Worm (Caenorhabditis elegans) whole organism, late embryonic: Measurements from ENCODE around the gene R144.3.

ENCODE experiments used
- K09A11.1 ChIP-seq: sonication (generic microtip); optimal IDR thresholded peaks from 2 replicates; lab custom pipeline; 2017; ENCODE audit warnings: antibody characterized with exemption, mild to moderate bottlenecking, missing genetic modification characterization, missing compliant biosample characterization; ENCODE audit not compliant: insufficient read depth
- T23F11.4 ChIP-seq: fragments of 200-800 bp; sonication (Bioruptor generic); optimal IDR thresholded peaks from 2 replicates; lab custom pipeline; 2018; ENCODE audit warnings: mild to moderate bottlenecking, missing genetic modification characterization, missing compliant biosample characterization
- Y22D7AL.16 ChIP-seq: sonication (generic microtip); optimal IDR thresholded peaks from 2 replicates; lab custom pipeline; 2016; ENCODE audit warnings: missing genetic modification characterization, missing compliant biosample characterization
- ahr-1 ChIP-seq: sonication (generic microtip); optimal IDR thresholded peaks from 2 replicates; lab custom pipeline; 2016; ENCODE audit warnings: missing genetic modification characterization, missing compliant biosample characterization
- ama-1 ChIP-seq: fragments of 150-350 bp; optimal IDR thresholded peaks from 2 replicates; lab custom pipeline; 2014
- ceh-14 ChIP-seq: sonication (generic microtip); optimal IDR thresholded peaks from 2 replicates; lab custom pipeline; 2016; ENCODE audit warnings: missing genotype, missing genetic modification characterization, missing compliant biosample characterization
- ceh-2 ChIP-seq: sonication (generic microtip); optimal IDR thresholded peaks from 2 replicates; lab custom pipeline; 2016; ENCODE audit warnings: missing genotype, missing genetic modification characterization, missing compliant biosample characterization
- ceh-22 ChIP-seq: sonication (generic microtip); optimal IDR thresholded peaks from 2 replicates; lab custom pipeline; 2017; ENCODE audit warnings: missing biosample characterization, missing genetic modification characterization
- ceh-24 ChIP-seq: sonication (generic microtip); optimal IDR thresholded peaks from 2 replicates; lab custom pipeline; 2016; ENCODE audit warnings: mild to moderate bottlenecking, missing genetic modification characterization, missing compliant biosample characterization
- ceh-30 ChIP-seq: fragments of 150-350 bp; optimal IDR thresholded peaks from 2 replicates; lab custom pipeline; 2014; ENCODE audit warnings: missing biosample characterization, missing genetic modification characterization
- ceh-31 ChIP-seq: sonication (generic microtip); optimal IDR thresholded peaks from 2 replicates; lab custom pipeline; 2016; ENCODE audit warnings: missing genetic modification characterization, missing compliant biosample characterization
- ceh-34 ChIP-seq: sonication (generic microtip); optimal IDR thresholded peaks from 2 replicates; lab custom pipeline; 2016; ENCODE audit warnings: mild to moderate bottlenecking, missing genetic modification characterization, missing compliant biosample characterization
- ceh-45 ChIP-seq: fragments of 200-800 bp; sonication (Bioruptor generic); IDR thresholded peaks from 2 replicates; pipeline ENCODE4 v1.3.6; 2022; ENCODE audit warnings: missing genetic modification reagents, missing genetic modification characterization, missing compliant biosample characterization
- ceh-6 ChIP-seq: fragments of 200-800 bp; sonication (Bioruptor generic); optimal IDR thresholded peaks from 2 replicates; lab custom pipeline; 2018; ENCODE audit warnings: mild to moderate bottlenecking, missing genetic modification characterization, missing compliant biosample characterization
- ceh-9 ChIP-seq: sonication (generic microtip); optimal IDR thresholded peaks from 2 replicates; lab custom pipeline; 2016; ENCODE audit warnings: mild to moderate bottlenecking, missing genetic modification characterization, inconsistent platforms, missing compliant biosample characterization
- dmd-4 ChIP-seq: sonication (generic microtip); optimal IDR thresholded peaks from 2 replicates; lab custom pipeline; 2016; ENCODE audit warnings: borderline replicate concordance, missing genetic modification characterization, missing compliant biosample characterization
- elt-2 ChIP-seq: sonication (generic microtip); optimal IDR thresholded peaks from 2 replicates; lab custom pipeline; 2016; ENCODE audit warnings: missing genetic modification reagents, missing genetic modification characterization, missing compliant biosample characterization
- ets-4 ChIP-seq: sonication (generic microtip); optimal IDR thresholded peaks from 2 replicates; lab custom pipeline; 2016; ENCODE audit warnings: missing genetic modification characterization, missing compliant biosample characterization
- fkh-10 ChIP-seq: fragments of 150-350 bp; optimal IDR thresholded peaks from 2 replicates; lab custom pipeline; 2014; ENCODE audit warnings: missing biosample characterization, missing genetic modification reagents, missing genetic modification characterization
- gmeb-2 ChIP-seq: sonication (generic microtip); optimal IDR thresholded peaks from 2 replicates; lab custom pipeline; 2016; ENCODE audit warnings: missing genetic modification characterization, inconsistent platforms, missing compliant biosample characterization
- hlh-30 ChIP-seq: sonication (generic microtip); optimal IDR thresholded peaks from 2 replicates; lab custom pipeline; 2017; ENCODE audit warnings: antibody characterized with exemption, missing genetic modification characterization, missing compliant biosample characterization; ENCODE audit not compliant: insufficient read depth
- hlh-6 ChIP-seq: sonication (generic microtip); optimal IDR thresholded peaks from 2 replicates; lab custom pipeline; 2016; ENCODE audit warnings: missing genotype, missing genetic modification characterization, missing compliant biosample characterization
- hlh-8 ChIP-seq: sonication (generic microtip); optimal IDR thresholded peaks from 2 replicates; lab custom pipeline; 2016; ENCODE audit warnings: missing genotype, missing genetic modification characterization, missing compliant biosample characterization
- lin-11 ChIP-seq: fragments of 200-800 bp; sonication (Bioruptor generic); optimal IDR thresholded peaks from 2 replicates; lab custom pipeline; 2018; ENCODE audit warnings: mild to moderate bottlenecking, missing genetic modification characterization, missing compliant biosample characterization
- madf-2 ChIP-seq: sonication (generic microtip); optimal IDR thresholded peaks from 2 replicates; lab custom pipeline; 2017; ENCODE audit warnings: missing genetic modification characterization, missing compliant biosample characterization
- mec-3 ChIP-seq: sonication (generic microtip); optimal IDR thresholded peaks from 2 replicates; lab custom pipeline; 2016; ENCODE audit warnings: borderline replicate concordance, missing genetic modification characterization, missing compliant biosample characterization
- nhr-11 ChIP-seq: fragments of 150-350 bp; optimal IDR thresholded peaks from 2 replicates; lab custom pipeline; 2014; ENCODE audit warnings: missing biosample characterization, missing genetic modification characterization
- odd-2 ChIP-seq: sonication (generic microtip); optimal IDR thresholded peaks from 2 replicates; lab custom pipeline; 2017; ENCODE audit warnings: antibody characterized with exemption, mild to moderate bottlenecking, missing genetic modification characterization, missing compliant biosample characterization
- pag-3 ChIP-seq: sonication (generic microtip); optimal IDR thresholded peaks from 2 replicates; lab custom pipeline; 2016; ENCODE audit warnings: missing compliant biosample characterization, missing genetic modification characterization, borderline replicate concordance
- pat-9 ChIP-seq: fragments of 200-800 bp; sonication (Bioruptor generic); optimal IDR thresholded peaks from 2 replicates; lab custom pipeline; 2018; ENCODE audit warnings: mild to moderate bottlenecking, missing genetic modification characterization, moderate library complexity, missing compliant biosample characterization
- pax-1 ChIP-seq: fragments of 150-350 bp; optimal IDR thresholded peaks from 2 replicates; lab custom pipeline; 2014; ENCODE audit warnings: missing biosample characterization, missing genetic modification characterization
- pqm-1 ChIP-seq: sonication (generic microtip); optimal IDR thresholded peaks from 2 replicates; lab custom pipeline; 2016; ENCODE audit warnings: missing genetic modification characterization, missing compliant biosample characterization
- rnt-1 ChIP-seq: sonication (generic microtip); optimal IDR thresholded peaks from 2 replicates; lab custom pipeline; 2016; ENCODE audit warnings: missing genetic modification characterization, missing compliant biosample characterization
- sdc-2 ChIP-seq: sonication (generic microtip); optimal IDR thresholded peaks from 2 replicates; lab custom pipeline; 2016; ENCODE audit warnings: missing genotype, missing genetic modification characterization, missing compliant biosample characterization
- sox-2 ChIP-seq: fragments of 200-800 bp; sonication (Bioruptor generic); IDR thresholded peaks from 2 replicates; pipeline ENCODE4 v1.3.6; 2022; ENCODE audit warnings: missing genetic modification reagents, missing genetic modification characterization, missing compliant biosample characterization
- sox-4 ChIP-seq: sonication (generic microtip); optimal IDR thresholded peaks from 2 replicates; lab custom pipeline; 2017; ENCODE audit warnings: mild to moderate bottlenecking, missing genetic modification characterization, inconsistent platforms, missing compliant biosample characterization
- syd-9 ChIP-seq: sonication (generic microtip); optimal IDR thresholded peaks from 2 replicates; lab custom pipeline; 2016; ENCODE audit warnings: mild to moderate bottlenecking, missing genetic modification characterization, moderate library complexity, missing compliant biosample characterization
- tbx-2 ChIP-seq: sonication (generic microtip); optimal IDR thresholded peaks from 2 replicates; lab custom pipeline; 2016; ENCODE audit warnings: missing genetic modification characterization, missing compliant biosample characterization
- tbx-7 ChIP-seq: sonication (generic microtip); optimal IDR thresholded peaks from 2 replicates; lab custom pipeline; 2016; ENCODE audit warnings: missing genotype, missing genetic modification characterization, missing compliant biosample characterization
- ttx-3 ChIP-seq: sonication (generic microtip); optimal IDR thresholded peaks from 2 replicates; lab custom pipeline; 2016; ENCODE audit warnings: missing genetic modification reagents, missing genetic modification characterization, missing compliant biosample characterization
- unc-3 ChIP-seq, 2 experiments: fragments of 200-800 bp in 1 of 2; sonication (Bioruptor generic) in 1 of 2; sonication (generic microtip) in 1 of 2; conservative IDR thresholded peaks in 1 of 2; optimal IDR thresholded peaks in 1 of 2; 2 replicates each; pipeline versions ENCODE4 v1.3.6 to Lab custom; 2016 to 2022; ENCODE audit warnings: missing compliant biosample characterization in 2 of 2, missing genetic modification characterization in 2 of 2, missing genetic modification reagents in 1 of 2
- unc-42 ChIP-seq: sonication (generic microtip); optimal IDR thresholded peaks from 2 replicates; lab custom pipeline; 2016; ENCODE audit warnings: missing genotype, missing genetic modification characterization, missing compliant biosample characterization
- unc-55 ChIP-seq: sonication (generic microtip); optimal IDR thresholded peaks from 2 replicates; lab custom pipeline; 2017; ENCODE audit warnings: missing biosample characterization, missing genetic modification reagents, missing genetic modification characterization
- unc-86 ChIP-seq: sonication (generic microtip); optimal IDR thresholded peaks from 2 replicates; lab custom pipeline; 2016; ENCODE audit warnings: missing genetic modification characterization, missing compliant biosample characterization

R144.3 gene

DNA sequence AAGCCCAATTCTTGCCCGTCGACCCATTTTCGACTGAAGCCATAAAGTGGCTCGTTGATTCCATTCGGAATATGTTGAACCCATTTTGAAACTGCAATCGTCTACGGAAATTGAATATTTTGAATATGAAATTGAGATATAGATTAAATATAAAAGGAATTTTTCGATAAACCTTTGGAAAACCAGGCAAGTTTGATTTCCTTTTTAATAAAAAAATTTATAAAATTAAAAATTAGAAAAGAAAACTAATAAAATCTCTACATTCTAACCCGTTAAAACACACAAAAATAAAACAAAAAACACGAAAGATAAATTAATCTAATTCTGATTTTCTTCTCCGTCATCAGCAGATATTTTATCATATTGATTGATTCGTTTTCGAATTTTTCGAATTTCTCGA lies 14.9 kb upstream of the R144.3 start, which contains the start of gene R144.12:
TSS of gene R144.12 (minus strand) at position 101 of the 400 bp plus-strand sequence.
- TF ChIP-seq elt-2 (tag; lab: Kevin White, UChicago) (no peak), unc-3 (GFP tag; conservative IDR thresholded peaks at IDR 0.05; lab: Robert Waterston, UW) (no peak), unc-3 (tag; optimal IDR thresholded peaks at IDR 0.05; lab: Kevin White, UChicago) (no peak), ets-4 (no peak), pat-9 (tag; lab: Kevin White, UChicago) (no peak), ceh-22 (tag; lab: Kevin White, UChicago) (no peak), hlh-8 (tag; lab: Kevin White, UChicago) (no peak), hlh-6 (tag; lab: Kevin White, UChicago) (no peak), sox-2 (GFP tag; lab: Robert Waterston, UW) (no peak), ceh-24 (tag; lab: Kevin White, UChicago) (no peak), ceh-14 (tag; lab: Kevin White, UChicago) (no peak), ahr-1 (no peak), madf-2 (no peak), K09A11.1 (tag; lab: Kevin White, UChicago) (no peak), nhr-11 (tag; lab: Kevin White, UChicago) (no peak), dmd-4 (tag; lab: Kevin White, UChicago) (no peak), lin-11 (tag; lab: Kevin White, UChicago) (no peak), mec-3 (no peak), ceh-30 (no peak), pag-3 (tag; lab: Kevin White, UChicago) (no peak), unc-86 (tag; lab: Kevin White, UChicago) (no peak)

DNA sequence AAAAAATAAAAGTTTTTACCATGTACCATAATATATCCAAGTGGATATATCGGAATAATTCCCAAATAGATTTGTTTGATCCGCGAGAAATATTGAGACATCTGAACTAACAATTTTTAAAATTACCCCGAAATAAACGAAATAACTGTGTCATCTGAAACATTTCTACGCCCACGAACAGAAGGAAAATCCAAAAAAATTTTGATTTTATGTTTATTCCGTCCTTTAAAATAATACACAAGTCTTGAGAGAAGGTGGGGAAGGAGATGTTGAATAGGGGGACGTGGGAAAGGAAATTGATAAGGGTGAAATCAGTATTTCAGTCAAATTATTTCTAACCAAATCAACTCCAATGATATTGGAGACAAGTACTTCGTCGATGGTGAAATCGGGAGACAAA lies 13.1 kb upstream of the R144.3 start, which contains the start of gene R144.11:
TSS of gene R144.11 (minus strand) at position 101 of the 400 bp plus-strand sequence.
- no peak for TF ChIP-seq ceh-24 (tag; lab: Kevin White, UChicago)
- no peak for TF ChIP-seq unc-42
- TF ChIP-seq, all 69 proteins: peak for 0

DNA sequence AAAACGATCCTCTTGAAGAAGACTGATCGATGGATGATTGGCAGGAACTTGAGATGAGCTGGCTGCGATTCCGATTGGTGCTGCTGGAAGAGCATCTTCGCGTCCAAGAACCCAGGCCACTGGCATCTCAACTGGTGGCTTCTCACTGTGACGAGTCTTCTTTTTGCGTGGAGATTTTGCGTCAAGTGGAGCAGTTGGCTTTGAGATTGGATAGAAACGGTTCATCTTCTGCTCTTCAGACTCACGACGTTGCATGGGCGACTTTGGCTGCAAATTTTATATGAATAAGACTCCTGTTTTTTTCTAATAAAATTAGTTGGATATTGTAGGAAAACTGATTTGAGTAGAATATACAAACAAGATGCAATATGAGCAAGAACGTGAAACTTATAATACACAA lies 11.1 kb upstream of the R144.3 start:
- TF ChIP-seq ceh-9 (tag; lab: Kevin White, UChicago): no peak
- TF ChIP-seq tbx-2 (tag; lab: Kevin White, UChicago): no peak
- TF ChIP-seq odd-2 (tag; lab: Kevin White, UChicago): no peak
- no peak for TF ChIP-seq ceh-6 (GFP tag; lab: Kevin White, UChicago)
- TF ChIP-seq, all 69 proteins: peak for 0

DNA sequence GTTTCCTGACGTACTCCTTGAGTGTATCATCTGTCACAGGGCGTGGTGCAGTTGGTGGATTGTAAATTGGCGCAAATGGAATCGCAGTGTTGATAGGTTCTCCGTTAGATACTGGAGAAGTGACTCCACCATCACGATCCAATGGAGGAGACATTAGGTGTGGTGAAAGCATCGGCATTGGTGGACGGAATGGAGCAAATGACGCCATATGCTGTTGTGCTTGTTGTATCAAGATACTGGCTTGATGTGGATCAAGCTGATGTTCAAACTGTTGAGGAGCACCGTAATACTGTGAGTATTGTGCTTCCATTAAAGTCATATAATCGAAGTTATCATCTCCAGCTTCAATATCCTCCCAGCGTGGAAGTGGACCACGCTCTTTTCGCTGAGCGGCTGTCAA lies 9.3 kb upstream of the R144.3 start:
- TF ChIP-seq ceh-2 (tag; lab: Kevin White, UChicago) (no peak), rnt-1 (tag; lab: Kevin White, UChicago) (no peak), T23F11.4 (no peak), sox-2 (GFP tag; lab: Robert Waterston, UW) (no peak), fkh-10 (GFP tag; lab: Kevin White, UChicago) (no peak), ceh-34 (tag; lab: Kevin White, UChicago) (no peak), K09A11.1 (tag; lab: Kevin White, UChicago) (no peak), sox-4 (tag; lab: Kevin White, UChicago) (no peak), pax-1 (no peak), ets-4 (no peak), ama-1 (lab: Kevin White, UChicago) (no peak), odd-2 (tag; lab: Kevin White, UChicago) (no peak), ttx-3 (tag; lab: Kevin White, UChicago) (no peak), tbx-2 (tag; lab: Kevin White, UChicago) (no peak)

DNA sequence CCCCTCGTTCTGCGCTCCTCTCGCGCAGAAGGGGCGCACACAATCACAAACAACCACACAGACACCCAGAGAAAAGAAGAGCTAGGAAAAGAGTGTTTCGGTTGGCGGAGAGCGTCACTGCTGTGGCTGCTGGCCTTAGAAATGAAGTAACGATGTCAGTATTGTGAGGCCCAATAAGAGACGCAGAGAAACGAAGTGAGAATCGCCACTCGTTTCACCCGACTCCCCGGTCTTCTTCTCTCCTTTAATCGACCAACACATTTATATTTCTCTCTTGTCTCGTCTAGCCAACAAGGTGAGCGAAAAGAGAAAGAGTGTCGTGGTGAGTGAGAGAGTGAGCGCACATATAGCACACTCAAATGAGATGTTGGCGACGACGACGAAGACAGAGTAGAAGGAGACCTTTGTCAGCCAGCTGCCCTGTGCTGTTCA lies 7.9 kb upstream of the R144.3 start:
- TF ChIP-seq ceh-31 (tag; lab: Kevin White, UChicago) (peak; percentile 98), syd-9 (tag; lab: Kevin White, UChicago) (peak; percentile 83), ahr-1 (no peak), pqm-1 (tag; lab: Kevin White, UChicago) (peak; percentile 23), tbx-7 (tag; lab: Kevin White, UChicago) (no peak), ceh-2 (tag; lab: Kevin White, UChicago) (peak; percentile 70), gmeb-2 (tag; lab: Kevin White, UChicago) (no peak), unc-55 (GFP tag; lab: Kevin White, UChicago) (peak; percentile 96), Y22D7AL.16 (no peak), unc-3 (GFP tag; conservative IDR thresholded peaks at IDR 0.05; lab: Robert Waterston, UW) (no peak), unc-3 (tag; optimal IDR thresholded peaks at IDR 0.05; lab: Kevin White, UChicago) (no peak), ceh-45 (GFP tag; lab: Robert Waterston, UW) (no peak), dmd-4 (tag; lab: Kevin White, UChicago) (peak; percentile 22), hlh-30 (peak; percentile 73), fkh-10 (GFP tag; lab: Kevin White, UChicago) (peak; percentile 35), sdc-2 (peak; percentile 66), ceh-22 (tag; lab: Kevin White, UChicago) (no peak)
